Worm (Caenorhabditis elegans): ENCODE data around the gene nhr-8.

The nhr-8 gene

ce11 chrIV:7706805-7707204 is 4.0 kb upstream of the nhr-8 start, which contains the start of gene F33D4.4:
Gene F33D4.4, minus strand, starts transcription at chrIV:7706905.
- no peak for TF ChIP-seq snpc-3.4 (tag; optimal IDR thresholded peaks at IDR 0.05)
- no peak for TF ChIP-seq B0261.1 (tag; optimal IDR thresholded peaks at IDR 0.05)
- no peak for TF ChIP-seq nhr-90 (tag; optimal IDR thresholded peaks at IDR 0.05)

- TF ChIP-seq K11D2.4 (GFP tag; IDR thresholded peaks at IDR 0.05): no peak
- no peak for TF ChIP-seq die-1 (tag; optimal IDR thresholded peaks at IDR 0.05)
- peak in 1 of 3 experiments; percentile 75 for TF ChIP-seq lin-35 (GFP tag; optimal IDR thresholded peaks at IDR 0.05)
- TF ChIP-seq tbp1 (GFP tag; optimal IDR thresholded peaks at IDR 0.05): peak; percentile 23
- TF ChIP-seq attf-5 (GFP tag; optimal IDR thresholded peaks at IDR 0.05): peak; percentile 73
- TF ChIP-seq snpc-1.3 (tag; optimal IDR thresholded peaks at IDR 0.05; ENCODE audit: insufficient read depth): peak; percentile 72
- peak; percentile 92 for TF ChIP-seq mcd-1 (GFP tag; IDR thresholded peaks at IDR 0.05)
- TF ChIP-seq dpl-1 (GFP tag; optimal IDR thresholded peaks at IDR 0.05): peak; percentile 14
- TF ChIP-seq ets-4 (GFP tag; optimal IDR thresholded peaks at IDR 0.05): no peak
- peak; percentile 20 for TF ChIP-seq lsl-1 (GFP tag; optimal IDR thresholded peaks at IDR 0.05)
- TF ChIP-seq cebp-1 (GFP tag; IDR thresholded peaks at IDR 0.05): no peak
- TF ChIP-seq cebp-1 (tag; optimal IDR thresholded peaks at IDR 0.05): peak; percentile 54
- peak; percentile 74 for TF ChIP-seq F23B12.7 (tag; optimal IDR thresholded peaks at IDR 0.05; ENCODE audit: insufficient read depth)
- no peak for TF ChIP-seq madf-10 (tag; optimal IDR thresholded peaks at IDR 0.05)
- no peak for TF ChIP-seq hmg-20 (GFP tag; IDR thresholded peaks at IDR 0.05)
- TF ChIP-seq madf-3 (GFP tag; IDR thresholded peaks at IDR 0.05): no peak
- TF ChIP-seq lin-54 (GFP tag; optimal IDR thresholded peaks at IDR 0.05): peak; percentile 24
- TF ChIP-seq snpc-4 (GFP tag; optimal IDR thresholded peaks at IDR 0.05): peak; percentile 56
- TF ChIP-seq snpc-4 (tag; optimal IDR thresholded peaks at IDR 0.05): peak in 3 of 4 experiments; percentile 30 to 64 (median 48)
- TF ChIP-seq lin-40 (tag; optimal IDR thresholded peaks at IDR 0.05): peak; percentile 16
- TF ChIP-seq attf-3 (GFP tag; conservative IDR thresholded peaks at IDR 0.05): peak; percentile 40; the same call in 1 of the 2 replicates
- TF ChIP-seq efl-1 (GFP tag; optimal IDR thresholded peaks at IDR 0.05): peak; percentile 1
- TF ChIP-seq F33H1.4 (GFP tag; IDR thresholded peaks at IDR 0.05): peak; percentile 25
- 0 out of 2 replicates have a peak, but pooled peaks have one; percentile 7 for TF ChIP-seq D2030.7 (GFP tag; IDR thresholded peaks at IDR 0.05)
- peak; percentile 25 for TF ChIP-seq ZK185.1 (tag; optimal IDR thresholded peaks at IDR 0.05; ENCODE audit: poor library complexity, severe bottlenecking)
These were observed 1.1 kb upstream of the nhr-8 start, which contains the start of the genes mrpl-1, emc-6 and mrps-24 for ce11 chrIV:7709701-7710100. Gene mrpl-1, minus strand, starts transcription at chrIV:7709701. Gene emc-6, minus strand, starts transcription at chrIV:7709736. Gene mrps-24, plus strand, starts transcription at chrIV:7710045.

- no peak for TF ChIP-seq nhr-27 (tag; optimal IDR thresholded peaks at IDR 0.05)
- TF ChIP-seq ets-4 (GFP tag; optimal IDR thresholded peaks at IDR 0.05): no peak
- TF ChIP-seq madf-8 (GFP tag; conservative IDR thresholded peaks at IDR 0.05): no peak
- no peak for TF ChIP-seq akir-1 (GFP tag; optimal IDR thresholded peaks at IDR 0.05)
These were observed 1.5 kb downstream of the nhr-8 start for ce11 chrIV:7712252-7712651.

- TF ChIP-seq cebp-1 (GFP tag; IDR thresholded peaks at IDR 0.05) (no peak), cebp-1 (tag; optimal IDR thresholded peaks at IDR 0.05) (no peak), pha-4 (tag; optimal IDR thresholded peaks at IDR 0.05) (no peak), lin-40 (tag; optimal IDR thresholded peaks at IDR 0.05) (no peak), pbrm-1 (GFP tag; IDR thresholded peaks at IDR 0.05) (no peak), lsy-27 (tag; optimal IDR thresholded peaks at IDR 0.05; ENCODE audit: borderline replicate concordance, insufficient read depth) (no peak), nfya-1 (tag; optimal IDR thresholded peaks at IDR 0.05; ENCODE audit: borderline replicate concordance, insufficient read depth) (no peak), unc-62 (GFP tag; optimal IDR thresholded peaks at IDR 0.05) (no peak), hlh-26 (GFP tag; conservative IDR thresholded peaks at IDR 0.05) (no peak)
These were observed 7.1 kb downstream of the nhr-8 start, which contains the start of gene F33D4.6 for ce11 chrIV:7717916-7718315. Gene F33D4.6, minus strand, starts transcription at chrIV:7718016.

Measured in whole organism, young adult.